Worm (Caenorhabditis elegans): ENCODE results near the gene F49C5.5.

Gene F49C5.5

ce11 chrII:12546413-12546812 is at the start of gene F49C5.5, which contains the start of gene F49C5.10:
F49C5.5 (minus strand) TSS chrII:12546513.
F49C5.10 (plus strand) TSS chrII:12546756.
- no peak for TF ChIP-seq mxl-3 (GFP tag; optimal IDR thresholded peaks at IDR 0.05)
- TF ChIP-seq nhr-237 (tag; optimal IDR thresholded peaks at IDR 0.05), result no peak
- TF ChIP-seq dmd-9 (GFP tag; IDR thresholded peaks at IDR 0.05), result no peak
- no peak for TF ChIP-seq zfp-3 (GFP tag; conservative IDR thresholded peaks at IDR 0.05)
- TF ChIP-seq set-16 (GFP tag; IDR thresholded peaks at IDR 0.05), result no peak
- TF ChIP-seq egl-27 (tag; optimal IDR thresholded peaks at IDR 0.05), result no peak
- TF ChIP-seq saeg-2 (GFP tag; IDR thresholded peaks at IDR 0.05), result no peak
- no peak for TF ChIP-seq lir-3 (tag; optimal IDR thresholded peaks at IDR 0.05)
- TF ChIP-seq zip-11 (GFP tag; IDR thresholded peaks at IDR 0.05), result no peak
- TF ChIP-seq aha-1 (tag), result no peak
- TF ChIP-seq spr-3 (GFP tag; optimal IDR thresholded peaks at IDR 0.05), result no peak
- no peak for TF ChIP-seq ctbp-1 (GFP tag; IDR thresholded peaks at IDR 0.05)
- no peak for TF ChIP-seq ceh-28 (tag; optimal IDR thresholded peaks at IDR 0.05)

- TF ChIP-seq nhr-6 (tag; optimal IDR thresholded peaks at IDR 0.05), result peak; percentile 63
- no peak for TF ChIP-seq lim-7 (GFP tag; IDR thresholded peaks at IDR 0.05)
- peak; percentile 43 for TF ChIP-seq dmd-6 (GFP tag; IDR thresholded peaks at IDR 0.05)
- peak; percentile 75 for TF ChIP-seq pqm-1 (tag; optimal IDR thresholded peaks at IDR 0.05)
- peak in 1 of 2 experiments; percentile 47 for TF ChIP-seq unc-62 (GFP tag; optimal IDR thresholded peaks at IDR 0.05 in 1 of 2)
- TF ChIP-seq unc-62 (tag; optimal IDR thresholded peaks at IDR 0.05), result no peak
- no peak for TF ChIP-seq php-3 (GFP tag; IDR thresholded peaks at IDR 0.05)
- TF ChIP-seq zip-11 (GFP tag; IDR thresholded peaks at IDR 0.05), result no peak
These were observed 34.6 kb upstream of the F49C5.5 start, which contains the start of gene clec-4 for ce11 chrII:12580952-12581351. clec-4 (minus strand) TSS chrII:12581113.

DNA sequence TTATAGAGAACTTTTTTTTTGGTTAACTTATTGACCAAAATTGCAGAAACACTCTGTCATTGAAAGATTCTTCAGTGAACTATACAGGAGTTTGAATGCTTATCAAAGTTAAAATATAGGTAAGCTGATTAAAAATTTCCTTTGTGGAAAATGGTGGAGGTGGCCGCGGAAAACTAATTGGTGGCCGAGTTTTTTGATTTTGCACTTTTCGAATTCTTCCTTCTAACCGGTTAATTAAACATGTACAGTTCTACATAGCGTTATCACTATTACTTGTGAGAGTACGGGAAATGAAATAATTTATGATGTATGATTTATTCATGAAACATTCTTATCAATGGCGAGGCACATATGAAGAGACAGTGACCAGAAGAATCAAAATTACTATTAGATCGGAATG is 31.4 kb upstream of the F49C5.5 start, which contains the start of gene clec-8:
clec-8 (minus strand) TSS at position 308 of the 400 bp plus-strand sequence.
- TF ChIP-seq rbr-2 (tag; optimal IDR thresholded peaks at IDR 0.05), result no peak
- peak; percentile 48; the same call in 1 of the 2 replicates for TF ChIP-seq dmd-6 (GFP tag; IDR thresholded peaks at IDR 0.05)
- no peak for TF ChIP-seq lin-13 (GFP tag; optimal IDR thresholded peaks at IDR 0.05)
- TF ChIP-seq ama-1 (optimal IDR thresholded peaks at IDR 0.05), result no peak
- peak; percentile 41 for TF ChIP-seq hlh-11 (tag; optimal IDR thresholded peaks at IDR 0.05)
- TF ChIP-seq F49E8.2 (tag; optimal IDR thresholded peaks at IDR 0.05; ENCODE audit: borderline replicate concordance), result no peak
- no peak for TF ChIP-seq dpl-1 (GFP tag; optimal IDR thresholded peaks at IDR 0.05)
- TF ChIP-seq skn-1 (tag; optimal IDR thresholded peaks at IDR 0.05), result no peak
- no peak for TF ChIP-seq zag-1 (tag; optimal IDR thresholded peaks at IDR 0.05)
- TF ChIP-seq nhr-28 (tag; optimal IDR thresholded peaks at IDR 0.05), result peak; percentile 55
- no peak for TF ChIP-seq ceh-20 (GFP tag; IDR thresholded peaks at IDR 0.05)
- TF ChIP-seq zfp-3 (GFP tag; conservative IDR thresholded peaks at IDR 0.05), result no peak
- TF ChIP-seq pqm-1 (tag; optimal IDR thresholded peaks at IDR 0.05), result peak; percentile 40
- peak; percentile 61 for TF ChIP-seq nhr-77 (tag; optimal IDR thresholded peaks at IDR 0.05)

- no peak for TF ChIP-seq rbr-2 (tag; optimal IDR thresholded peaks at IDR 0.05)
- TF ChIP-seq ceh-44 (GFP tag; IDR thresholded peaks at IDR 0.05), result no peak
- no peak for TF ChIP-seq daf-16 (GFP tag; optimal IDR thresholded peaks at IDR 0.05)
- no peak for TF ChIP-seq daf-16 (tag; optimal IDR thresholded peaks at IDR 0.05)
- no peak for TF ChIP-seq mxl-3 (GFP tag; optimal IDR thresholded peaks at IDR 0.05)
- no peak for TF ChIP-seq nhr-111 (GFP tag; optimal IDR thresholded peaks at IDR 0.05)
- no peak for TF ChIP-seq nhr-10 (tag; optimal IDR thresholded peaks at IDR 0.05)
- TF ChIP-seq ceh-28 (tag; optimal IDR thresholded peaks at IDR 0.05), result no peak
- no peak for TF ChIP-seq saeg-2 (GFP tag; IDR thresholded peaks at IDR 0.05)
- no peak for TF ChIP-seq hlh-30 (tag; optimal IDR thresholded peaks at IDR 0.05; ENCODE audit: insufficient read depth)
- TF ChIP-seq nhr-28 (tag; optimal IDR thresholded peaks at IDR 0.05), result no peak
- no peak for TF ChIP-seq ZK337.2 (GFP tag; IDR thresholded peaks at IDR 0.05)
These were observed 28.4 kb upstream of the F49C5.5 start, which contains the start of gene Y38E10A.3 for ce11 chrII:12574668-12575067. Y38E10A.3 (minus strand) TSS chrII:12574768.

All from whole organism, L4 larva.